Worm (Caenorhabditis elegans) whole organism, midembryonic: ENCODE results near the gene T25G12.13.

Experiments
- T22C8.4 ChIP-seq: fragments of 200-800 bp; sonication (Bioruptor generic); IDR thresholded peaks from 2 replicates; pipeline ENCODE4 v1.3.6; 2022; ENCODE audit warnings: missing genetic modification characterization, missing compliant biosample characterization
- cog-1 ChIP-seq: sonication (generic microtip); optimal IDR thresholded peaks from 2 replicates; lab custom pipeline; 2016; ENCODE audit warnings: missing genetic modification characterization, missing compliant biosample characterization
- flt-1 ChIP-seq: fragments of 200-800 bp; sonication (Bioruptor generic); IDR thresholded peaks from 2 replicates; pipeline ENCODE4 v1.3.6; 2022; ENCODE audit warnings: missing genetic modification characterization, missing compliant biosample characterization
- klf-2 ChIP-seq: fragments of 200-800 bp; sonication (Bioruptor generic); conservative IDR thresholded peaks from 2 replicates; pipeline ENCODE4 v1.3.6; 2022; ENCODE audit warnings: missing genetic modification reagents, missing genetic modification characterization, missing compliant biosample characterization
- med-1 ChIP-seq: sonication (generic microtip); optimal IDR thresholded peaks from 2 replicates; lab custom pipeline; 2017; ENCODE audit warnings: missing genetic modification characterization, mild to moderate bottlenecking, missing compliant biosample characterization, antibody characterized with exemption, missing genetic modification reagents; ENCODE audit not compliant: insufficient read depth
- ref-1 ChIP-seq: fragments of 200-800 bp; sonication (Bioruptor generic); conservative IDR thresholded peaks from 2 replicates; pipeline ENCODE4 v1.3.6; 2022; ENCODE audit warnings: missing genetic modification reagents, missing genetic modification characterization, missing compliant biosample characterization
- tab-1 ChIP-seq: fragments of 200-800 bp; sonication (Bioruptor generic); IDR thresholded peaks from 2 replicates; pipeline ENCODE4 v1.3.6; 2022; ENCODE audit warnings: missing genetic modification characterization, missing compliant biosample characterization
- ztf-23 ChIP-seq: fragments of 200-800 bp; sonication (Bioruptor generic); IDR thresholded peaks from 2 replicates; pipeline ENCODE4 v1.3.6; 2022; ENCODE audit warnings: missing genetic modification reagents, missing genetic modification characterization, missing compliant biosample characterization
- ztf-29 ChIP-seq: fragments of 200-800 bp; sonication (Bioruptor generic); IDR thresholded peaks from 2 replicates; pipeline ENCODE4 v1.3.6; 2022; ENCODE audit warnings: missing genetic modification reagents, missing genetic modification characterization, missing compliant biosample characterization

The T25G12.13 gene

ce11 chrX:17247260-17247659 is 4.1 kb downstream of the T25G12.13 start:
- no peak for TF ChIP-seq T22C8.4 (GFP tag; lab: Robert Waterston, UW)
- no peak for TF ChIP-seq ref-1 (GFP tag; lab: Robert Waterston, UW)
- TF ChIP-seq flt-1 (GFP tag; lab: Robert Waterston, UW), result no peak
- TF ChIP-seq med-1 (GFP tag; lab: Kevin White, UChicago), result no peak
- no peak for TF ChIP-seq ztf-29 (GFP tag; lab: Robert Waterston, UW)
- no peak for TF ChIP-seq cog-1
- TF ChIP-seq klf-2 (GFP tag; lab: Robert Waterston, UW), result no peak
- no peak for TF ChIP-seq ztf-23 (GFP tag; lab: Robert Waterston, UW)
- TF ChIP-seq tab-1, result no peak

DNA sequence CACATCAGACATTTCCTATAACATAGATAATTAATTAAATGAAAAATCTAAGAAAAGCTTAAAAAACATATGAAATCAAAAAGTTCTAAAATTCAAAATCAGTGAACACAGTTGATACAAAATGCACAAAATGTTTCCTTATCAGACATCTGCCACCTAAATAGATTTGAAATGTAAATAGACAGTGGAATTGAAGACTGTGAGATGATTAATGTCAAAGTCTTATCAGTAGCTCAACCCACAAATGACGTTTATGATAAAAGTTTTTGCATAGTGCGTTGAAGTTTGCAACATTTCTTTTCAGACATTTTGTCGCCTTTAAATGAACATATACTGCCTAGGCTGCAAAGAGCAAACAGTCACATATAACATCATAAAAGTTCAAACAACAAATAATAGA is 13.6 kb downstream of the T25G12.13 start, which contains the start of gene Y40C7B.4:
Gene Y40C7B.4 (minus strand): TSS at position 19 of the 400 bp plus-strand sequence.
- TF ChIP-seq med-1 (GFP tag; lab: Kevin White, UChicago) (no peak), cog-1 (no peak), T22C8.4 (GFP tag; lab: Robert Waterston, UW) (no peak), tab-1 (no peak), klf-2 (GFP tag; lab: Robert Waterston, UW) (no peak), ztf-29 (GFP tag; lab: Robert Waterston, UW) (no peak), flt-1 (GFP tag; lab: Robert Waterston, UW) (no peak), ref-1 (GFP tag; lab: Robert Waterston, UW) (no peak), ztf-23 (GFP tag; lab: Robert Waterston, UW) (no peak)

DNA sequence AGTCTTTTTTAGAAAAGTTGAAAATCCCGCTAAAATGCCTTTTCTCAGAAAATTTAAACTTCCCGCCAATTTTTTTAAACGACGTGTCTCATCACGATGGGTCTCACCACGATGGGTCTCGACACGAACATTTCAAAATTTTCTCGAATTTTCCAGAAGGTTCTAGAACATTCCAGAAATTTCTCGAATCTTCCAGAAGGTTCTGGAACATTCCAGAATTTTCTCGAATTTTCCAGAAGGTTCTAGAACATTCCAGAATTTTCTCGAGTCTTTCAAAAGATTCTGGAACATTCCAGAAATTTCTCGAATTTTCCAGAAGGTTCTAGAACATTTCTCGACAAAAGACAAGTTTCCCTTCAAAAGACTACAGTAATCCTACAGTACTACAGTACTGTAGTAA is 45.2 kb downstream of the T25G12.13 start:
- no peak for TF ChIP-seq T22C8.4 (GFP tag; lab: Robert Waterston, UW)
- peak; percentile 87 for TF ChIP-seq flt-1 (GFP tag; lab: Robert Waterston, UW)
- TF ChIP-seq ztf-23 (GFP tag; lab: Robert Waterston, UW), result no peak
- no peak for TF ChIP-seq ztf-29 (GFP tag; lab: Robert Waterston, UW)
- no peak for TF ChIP-seq med-1 (GFP tag; lab: Kevin White, UChicago)
- no peak for TF ChIP-seq cog-1
- no peak for TF ChIP-seq ref-1 (GFP tag; lab: Robert Waterston, UW)

DNA sequence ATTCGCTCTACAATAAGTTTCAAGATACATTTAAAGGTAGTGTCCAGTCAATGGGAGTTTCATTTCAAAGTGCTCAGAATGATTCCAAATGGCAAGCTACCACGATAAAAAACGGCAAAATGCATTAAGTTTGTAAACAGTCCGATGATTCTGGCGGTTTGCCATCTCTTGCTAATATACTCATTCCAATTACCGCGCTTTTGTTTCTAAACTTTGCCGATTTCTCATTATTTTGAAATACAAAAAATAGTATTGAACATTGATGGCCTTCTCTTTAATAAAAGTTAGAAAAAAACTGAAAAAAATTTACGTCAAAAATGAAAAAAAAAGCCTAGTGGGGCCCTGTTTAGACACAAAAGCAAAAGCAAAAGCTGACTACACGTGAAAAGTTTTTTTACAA is 50.9 kb downstream of the T25G12.13 start:
- TF ChIP-seq ztf-23 (GFP tag; lab: Robert Waterston, UW) (no peak), cog-1 (no peak), ztf-29 (GFP tag; lab: Robert Waterston, UW) (no peak), med-1 (GFP tag; lab: Kevin White, UChicago) (no peak), flt-1 (GFP tag; lab: Robert Waterston, UW) (no peak), tab-1 (no peak), ref-1 (GFP tag; lab: Robert Waterston, UW) (no peak), T22C8.4 (GFP tag; lab: Robert Waterston, UW) (no peak), klf-2 (GFP tag; lab: Robert Waterston, UW) (no peak)
